Fruit fly (Drosophila melanogaster) whole organism, embryonic: ENCODE measurements around the gene CG11668.
A peak's percentile ranks its signal among the peaks of the same experiment; 100 is the strongest.

Source experiments
- Bdp1 ChIP-seq: fragments of 200-800 bp; sonication (Bioruptor generic); optimal IDR thresholded peaks from 3 replicates; lab custom pipeline; 2016; ENCODE audit warnings: missing biosample characterization, missing genetic modification characterization
- CG10147 ChIP-seq: fragments of 200-800 bp; sonication (Bioruptor generic); optimal IDR thresholded peaks from 2 replicates; lab custom pipeline; 2019; ENCODE audit warnings: missing biosample characterization, mild to moderate bottlenecking, missing genetic modification characterization, moderate library complexity
- CG10267 ChIP-seq: fragments of 200-800 bp; sonication (Bioruptor generic); optimal IDR thresholded peaks from 2 replicates; lab custom pipeline; 2018; ENCODE audit warnings: missing biosample characterization, mild to moderate bottlenecking, missing genetic modification characterization, moderate library complexity
- CG11247 ChIP-seq: fragments of 200-800 bp; sonication (Bioruptor generic); IDR thresholded peaks from 2 replicates; pipeline ENCODE4 v1.3.6; 2022; ENCODE audit warnings: missing biosample characterization, missing genetic modification characterization
- CG12236 ChIP-seq: fragments of 200-800 bp; sonication (Bioruptor generic); optimal IDR thresholded peaks from 2 replicates; lab custom pipeline; 2016; ENCODE audit warnings: missing biosample characterization, missing genetic modification characterization
- CG12659 ChIP-seq: fragments of 200-800 bp; sonication (Bioruptor generic); optimal IDR thresholded peaks from 3 replicates; lab custom pipeline; 2017; ENCODE audit warnings: mild to moderate bottlenecking, missing biosample characterization, missing genetic modification reagents, missing genetic modification characterization
- CG17829 ChIP-seq: fragments of 200-800 bp; optimal IDR thresholded peaks from 2 replicates; lab custom pipeline; 2019; ENCODE audit warnings: missing biosample characterization, mild to moderate bottlenecking, missing genetic modification characterization, moderate library complexity
- CG17912 ChIP-seq: fragments of 200-800 bp; sonication (Bioruptor generic); optimal IDR thresholded peaks from 2 replicates; lab custom pipeline; 2018; ENCODE audit warnings: missing biosample characterization, mild to moderate bottlenecking, missing genetic modification characterization
- CG18476 ChIP-seq: fragments of 200-800 bp; sonication (Bioruptor generic); optimal IDR thresholded peaks from 2 replicates; lab custom pipeline; 2016; ENCODE audit warnings: missing biosample characterization, mild to moderate bottlenecking, missing genetic modification characterization
- CG2129 ChIP-seq: fragments of 200-800 bp; sonication (Bioruptor generic); IDR thresholded peaks from 2 replicates; pipeline ENCODE4 v1.3.6; 2022; ENCODE audit warnings: missing biosample characterization, missing genetic modification characterization; ENCODE audit not compliant: partially characterized antibody
- CG30403 ChIP-seq: fragments of 200-800 bp; sonication (Bioruptor generic); optimal IDR thresholded peaks from 3 replicates; lab custom pipeline; 2016; ENCODE audit warnings: missing biosample characterization, missing genetic modification characterization
- CG30431 ChIP-seq: fragments of 200-800 bp; sonication (Bioruptor generic); optimal IDR thresholded peaks from 2 replicates; lab custom pipeline; 2017; ENCODE audit warnings: missing biosample characterization, missing genetic modification characterization
- CG33557 ChIP-seq: fragments of 200-800 bp; sonication (Bioruptor generic); optimal IDR thresholded peaks from 2 replicates; lab custom pipeline; 2019; ENCODE audit warnings: missing biosample characterization, mild to moderate bottlenecking, missing genetic modification characterization, moderate library complexity
- CG8765 ChIP-seq: fragments of 200-800 bp; sonication (Bioruptor generic); IDR thresholded peaks from 2 replicates; pipeline ENCODE4 v1.3.6; 2022; ENCODE audit warnings: missing biosample characterization, missing genetic modification characterization
- CG9797 ChIP-seq: fragments of 200-800 bp; sonication (Bioruptor generic); optimal IDR thresholded peaks from 3 replicates; lab custom pipeline; 2018; ENCODE audit warnings: missing biosample characterization, mild to moderate bottlenecking, missing genetic modification characterization
- Chrac-16 ChIP-seq: fragments of 200-800 bp; sonication (Bioruptor generic); optimal IDR thresholded peaks from 3 replicates; lab custom pipeline; 2016; ENCODE audit warnings: missing biosample characterization, missing genetic modification characterization
- E2f1 ChIP-seq: fragments of 200-800 bp; sonication (Bioruptor generic); IDR thresholded peaks from 2 replicates; pipeline ENCODE4 v1.3.6; 2022; ENCODE audit warnings: missing biosample characterization, missing genetic modification characterization
- HmgZ ChIP-seq: fragments of 200-800 bp; sonication (Bioruptor generic); optimal IDR thresholded peaks from 2 replicates; lab custom pipeline; 2018; ENCODE audit warnings: missing biosample characterization, mild to moderate bottlenecking, missing genetic modification characterization
- Hr3 ChIP-seq: fragments of 200-800 bp; sonication (Bioruptor generic); optimal IDR thresholded peaks from 3 replicates; lab custom pipeline; 2016; ENCODE audit warnings: missing biosample characterization, missing genetic modification characterization
- Hr51 ChIP-seq, 2 experiments: fragments of 200-800 bp; sonication (Bioruptor generic); optimal IDR thresholded peaks; 2 replicates in 1 of 2; 3 replicates in 1 of 2; lab custom pipeline; 2016 to 2018; ENCODE audit warnings: missing biosample characterization in 2 of 2, missing genetic modification characterization in 2 of 2, mild to moderate bottlenecking in 1 of 2, moderate library complexity in 1 of 2
- Mad ChIP-seq: fragments of 200-800 bp; sonication (Bioruptor generic); optimal IDR thresholded peaks from 2 replicates; lab custom pipeline; 2016; ENCODE audit warnings: missing biosample characterization, missing genetic modification characterization
- Myb ChIP-seq: fragments of 200-800 bp; sonication (Bioruptor generic); optimal IDR thresholded peaks from 2 replicates; lab custom pipeline; 2016; ENCODE audit warnings: missing biosample characterization, missing genetic modification characterization
- Opbp ChIP-seq: fragments of 200-800 bp; sonication (Bioruptor generic); IDR thresholded peaks from 3 replicates; pipeline ENCODE4 v1.3.6; 2022; ENCODE audit warnings: missing biosample characterization, missing genetic modification characterization; ENCODE audit not compliant: partially characterized antibody
- Rx ChIP-seq: fragments of 200-800 bp; sonication (Bioruptor generic); IDR thresholded peaks from 2 replicates; pipeline ENCODE4 v1.3.6; 2022; ENCODE audit warnings: missing biosample characterization, missing genetic modification characterization
- Scr ChIP-seq: fragments of 200-800 bp; sonication (Bioruptor generic); IDR thresholded peaks from 2 replicates; pipeline ENCODE4 v1.3.6; 2022; ENCODE audit warnings: missing biosample characterization, missing genetic modification characterization; ENCODE audit not compliant: partially characterized antibody
- Side ChIP-seq: fragments of 200-800 bp; sonication (Bioruptor generic); optimal IDR thresholded peaks from 2 replicates; lab custom pipeline; 2016; ENCODE audit warnings: missing biosample characterization, missing genetic modification characterization
- Sox102F ChIP-seq: fragments of 200-800 bp; sonication (Bioruptor generic); optimal IDR thresholded peaks from 2 replicates; lab custom pipeline; 2018; ENCODE audit warnings: missing biosample characterization, mild to moderate bottlenecking, missing genetic modification characterization, moderate library complexity
- Sry-δ ChIP-seq: fragments of 200-800 bp; sonication (Bioruptor generic); optimal IDR thresholded peaks from 2 replicates; lab custom pipeline; 2016; ENCODE audit warnings: missing biosample characterization, missing genetic modification characterization
- Stat92E ChIP-seq, 3 experiments: fragments of >200 bp in 2 of 3; fragments of 200-800 bp in 1 of 3; sonication (Bioruptor generic) in 1 of 3; optimal IDR thresholded peaks; 2 replicates each; lab custom pipeline; 2017 to 2019; ENCODE audit warnings: missing biosample characterization in 3 of 3, missing genetic modification characterization in 3 of 3, mild to moderate bottlenecking in 1 of 3, moderate library complexity in 1 of 3
- Usf ChIP-seq: fragments of 200-800 bp; sonication (Bioruptor generic); optimal IDR thresholded peaks from 2 replicates; lab custom pipeline; 2017; ENCODE audit warnings: missing genotype, missing biosample characterization, missing genetic modification characterization
- cad ChIP-seq: fragments of >200 bp; optimal IDR thresholded peaks from 2 replicates; lab custom pipeline; 2017; ENCODE audit warnings: missing biosample characterization, missing genetic modification characterization
- crol ChIP-seq: fragments of 200-800 bp; sonication (Bioruptor generic); IDR thresholded peaks from 2 replicates; pipeline ENCODE4 v1.3.6; 2022; ENCODE audit warnings: missing biosample characterization, missing genetic modification characterization
- eyg ChIP-seq: fragments of 200-800 bp; sonication (Bioruptor generic); optimal IDR thresholded peaks from 3 replicates; lab custom pipeline; 2016; ENCODE audit warnings: missing biosample characterization, missing genetic modification characterization
- fd3F ChIP-seq: fragments of 200-800 bp; sonication (Bioruptor generic); optimal IDR thresholded peaks from 2 replicates; lab custom pipeline; 2018; ENCODE audit warnings: missing biosample characterization, mild to moderate bottlenecking, missing genetic modification characterization, moderate library complexity
- gcm2 ChIP-seq: fragments of 200-800 bp; sonication (Bioruptor generic); optimal IDR thresholded peaks from 2 replicates; lab custom pipeline; 2016; ENCODE audit warnings: missing biosample characterization, missing genetic modification characterization
- hbn ChIP-seq: fragments of 200-800 bp; sonication (Bioruptor generic); IDR thresholded peaks from 2 replicates; pipeline ENCODE4 v1.3.6; 2022; ENCODE audit warnings: missing biosample characterization, missing genetic modification characterization; ENCODE audit not compliant: partially characterized antibody
- maf-S ChIP-seq: fragments of 200-800 bp; sonication (Bioruptor generic); optimal IDR thresholded peaks from 2 replicates; lab custom pipeline; 2016; ENCODE audit warnings: missing biosample characterization, missing genetic modification characterization
- nerfin-1 ChIP-seq: fragments of 200-800 bp; sonication (Bioruptor generic); optimal IDR thresholded peaks from 3 replicates; lab custom pipeline; 2019; ENCODE audit warnings: missing biosample characterization, mild to moderate bottlenecking, missing genetic modification characterization, moderate library complexity
- psq ChIP-seq: fragments of 200-800 bp; sonication (Bioruptor generic); optimal IDR thresholded peaks from 2 replicates; lab custom pipeline; 2017; ENCODE audit warnings: missing biosample characterization, missing genetic modification characterization
- salm ChIP-seq: fragments of 200-800 bp; sonication (Bioruptor generic); optimal IDR thresholded peaks from 2 replicates; lab custom pipeline; 2018; ENCODE audit warnings: missing biosample characterization, mild to moderate bottlenecking, missing genetic modification characterization
- sd ChIP-seq: fragments of 200-800 bp; sonication (Bioruptor generic); optimal IDR thresholded peaks from 3 replicates; lab custom pipeline; 2018; ENCODE audit warnings: missing biosample characterization, mild to moderate bottlenecking, missing genetic modification characterization, moderate library complexity
- seq ChIP-seq: fragments of 200-800 bp; sonication (Bioruptor generic); IDR thresholded peaks from 2 replicates; pipeline ENCODE4 v1.3.6; 2022; ENCODE audit warnings: missing biosample characterization, missing genetic modification characterization
- sima ChIP-seq: fragments of 200-800 bp; sonication (Bioruptor generic); optimal IDR thresholded peaks from 2 replicates; lab custom pipeline; 2016; ENCODE audit warnings: missing biosample characterization, missing genetic modification characterization
- so ChIP-seq: fragments of 200-800 bp; sonication (Bioruptor generic); IDR thresholded peaks from 3 replicates; pipeline ENCODE4 v1.3.6; 2022; ENCODE audit warnings: missing biosample characterization, missing genetic modification characterization
- stwl ChIP-seq: fragments of 200-800 bp; sonication (Bioruptor generic); optimal IDR thresholded peaks from 3 replicates; lab custom pipeline; 2018; ENCODE audit warnings: missing biosample characterization, mild to moderate bottlenecking, missing genetic modification characterization, moderate library complexity
- tgo ChIP-seq: fragments of 200-800 bp; sonication (Bioruptor generic); IDR thresholded peaks from 3 replicates; pipeline ENCODE4 v1.3.6; 2022; ENCODE audit warnings: missing biosample characterization, missing genetic modification characterization
- unc-4 ChIP-seq: fragments of 200-800 bp; sonication (Bioruptor generic); IDR thresholded peaks from 2 replicates; pipeline ENCODE4 v1.3.6; 2022; ENCODE audit warnings: missing biosample characterization, missing genetic modification characterization; ENCODE audit not compliant: partially characterized antibody
- wek ChIP-seq: fragments of 200-800 bp; sonication (Bioruptor generic); optimal IDR thresholded peaks from 3 replicates; lab custom pipeline; 2018; ENCODE audit warnings: missing biosample characterization, mild to moderate bottlenecking, missing genetic modification characterization, moderate library complexity

The CG11668 gene

DNA sequence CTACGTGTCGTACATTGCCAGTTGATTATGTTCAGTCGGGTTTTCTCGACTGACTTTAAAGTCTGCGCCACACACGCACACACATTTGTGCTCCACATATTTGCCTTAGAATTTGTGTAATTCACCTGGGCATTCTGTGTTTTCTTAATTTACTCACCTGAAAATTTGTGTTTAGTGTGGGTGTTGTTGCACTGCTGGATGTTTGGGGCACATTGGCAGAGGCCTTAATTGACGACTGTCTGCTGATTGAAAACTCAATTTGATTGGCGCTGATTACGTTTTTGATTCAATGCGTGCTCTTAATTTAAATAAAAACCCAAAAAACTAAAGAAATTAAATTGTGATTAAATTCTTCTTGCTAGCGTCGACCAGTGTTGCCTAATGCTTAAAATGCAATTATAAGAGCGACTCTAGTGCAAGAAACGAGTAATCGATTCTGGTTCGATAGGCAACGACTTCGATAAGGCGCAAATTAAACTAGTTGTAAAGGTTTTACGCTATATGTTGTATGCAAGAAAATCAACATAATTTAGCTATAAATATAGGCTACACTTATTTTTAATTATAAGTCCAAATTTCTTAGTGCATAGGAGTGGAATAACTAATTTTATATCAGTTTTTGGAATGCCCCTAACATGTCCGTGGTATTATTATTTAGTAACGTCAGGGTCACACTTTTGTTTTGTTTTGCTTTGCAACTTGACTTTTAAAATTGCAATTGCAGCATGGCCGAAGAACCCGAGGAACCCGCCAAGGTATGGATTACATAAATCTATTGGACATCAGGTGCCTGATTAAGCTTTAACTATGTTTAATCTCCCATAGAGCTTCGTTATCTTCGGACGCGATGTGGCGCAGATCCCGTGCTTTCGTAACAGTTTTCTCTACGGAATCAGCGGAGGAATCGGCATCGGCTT, 7.7 kb upstream of the CG11668 start, which contains the start of the genes CG46281 and CG46280 (continued):
- TF ChIP-seq psq (GFP tag; lab: Kevin White, UChicago) (no peak), nerfin-1 (tag; lab: Kevin White, UChicago) (peak; percentile 43), CG30431 (GFP tag; lab: Kevin White, UChicago) (no peak), Rx (GFP tag; lab: Robert Waterston, UW) (no peak), Hr51 (GFP tag; optimal IDR thresholded peaks at IDR 0.05; lab: Kevin White, UChicago) (peak in 1 of 2 experiments; percentile 11), Usf (GFP tag; lab: Kevin White, UChicago) (no peak), CG33557 (peak; percentile 14), CG10267 (tag; lab: Kevin White, UChicago) (peak; percentile 96), Side (GFP tag; lab: Kevin White, UChicago) (peak; percentile 29), Sry-δ (peak; percentile 74), eyg (peak; percentile 21), CG30403 (peak; percentile 46), Stat92E (GFP tag; optimal IDR thresholded peaks at IDR 0.05; lab: Kevin White, UChicago) (no peak), so (GFP tag; lab: Robert Waterston, UW) (no peak), maf-S (GFP tag; lab: Kevin White, UChicago) (no peak), CG2129 (no peak), seq (GFP tag; lab: Robert Waterston, UW) (no peak), Sox102F (GFP tag; lab: Kevin White, UChicago) (no peak), cad (GFP tag; lab: Kevin White, UChicago) (no peak), CG17829 (peak; percentile 66), CG11247 (GFP tag; lab: Robert Waterston, UW) (no peak), hbn (GFP tag; lab: Robert Waterston, UW) (peak; percentile 40; the same call in 1 of the 2 replicates), stwl (tag; lab: Kevin White, UChicago) (peak; percentile 97), CG12236 (GFP tag; lab: Kevin White, UChicago) (no peak), sd (tag; lab: Kevin White, UChicago) (no peak), fd3F (GFP tag; lab: Kevin White, UChicago) (no peak), crol (no peak), Myb (GFP tag; lab: Kevin White, UChicago) (peak; percentile 20), Chrac-16 (peak; percentile 32), salm (tag; lab: Kevin White, UChicago) (no peak), unc-4 (GFP tag; lab: Robert Waterston, UW) (peak; percentile 64), CG12659 (GFP tag; lab: Kevin White, UChicago) (peak; percentile 70), CG10147 (no peak), tgo (GFP tag; lab: Robert Waterston, UW) (no peak), gcm2 (no peak), CG18476 (no peak), CG9797 (GFP tag; lab: Kevin White, UChicago) (peak; percentile 71), Opbp (GFP tag; lab: Robert Waterston, UW) (peak; percentile 61; the same call in 1 of the 3 replicates), Bdp1 (GFP tag; lab: Kevin White, UChicago) (peak; percentile 23), Hr3 (GFP tag; lab: Kevin White, UChicago) (peak; percentile 24), CG17912 (no peak), Scr (peak; percentile 62), HmgZ (tag; lab: Kevin White, UChicago) (peak; percentile 35), sima (GFP tag; lab: Kevin White, UChicago) (no peak), CG8765 (GFP tag; lab: Robert Waterston, UW) (no peak), E2f1 (no peak), Mad (GFP tag; lab: Kevin White, UChicago) (peak; percentile 14), wek (GFP tag; lab: Kevin White, UChicago) (peak; percentile 93)
